Worm (Caenorhabditis elegans) whole organism, dauer: ENCODE measurements around the gene fbxa-44.

Experiments
- unc-62 ChIP-seq: sonication (generic microtip); optimal IDR thresholded peaks from 2 replicates; lab custom pipeline; 2017; ENCODE audit warnings: missing biosample characterization, missing genetic modification reagents, missing genetic modification characterization

Gene fbxa-44

ce11 chrV:16888788-16889325, at the start of gene fbxa-44, which contains the start of gene ifas-2:
Gene fbxa-44 (plus strand): TSS chrV:16889275.
Gene ifas-2 (minus strand): TSS chrV:16888888.
- no peak for TF ChIP-seq unc-62 (GFP tag; lab: Kevin White, UChicago)

- no peak for TF ChIP-seq unc-62 (GFP tag; lab: Kevin White, UChicago)
Observed at ce11 chrV:16840283-16840682, 48.8 kb upstream of the fbxa-44 start.

ce11 chrV:16840961-16841360, 48.1 kb upstream of the fbxa-44 start, which contains the start of gene clec-40:
Gene clec-40 (minus strand): TSS chrV:16841061.
- TF ChIP-seq unc-62 (GFP tag; lab: Kevin White, UChicago) = no peak

ce11 chrV:16842941-16843340, 46.1 kb upstream of the fbxa-44 start, which contains the start of gene clec-25:
Gene clec-25 (plus strand): TSS chrV:16843241.
- no peak for TF ChIP-seq unc-62 (GFP tag; lab: Kevin White, UChicago)

- no peak for TF ChIP-seq unc-62 (GFP tag; lab: Kevin White, UChicago)
Observed at ce11 chrV:16848498-16848897, 40.6 kb upstream of the fbxa-44 start, which contains the start of the genes clec-36 and clec-26. Gene clec-36 (minus strand): TSS chrV:16848598. Gene clec-26 (plus strand): TSS chrV:16848611.

- TF ChIP-seq unc-62 (GFP tag; lab: Kevin White, UChicago) = no peak
Observed at ce11 chrV:16852002-16852401, 37.1 kb upstream of the fbxa-44 start, which contains the start of gene clec-37. Gene clec-37 (minus strand): TSS chrV:16852102.

ce11 chrV:16853956-16854683, 35.0 kb upstream of the fbxa-44 start, which contains the start of the genes clec-35 and clec-27:
Gene clec-35 (minus strand): TSS chrV:16854056.
Gene clec-27 (plus strand): TSS chrV:16854633.
- TF ChIP-seq unc-62 (GFP tag; lab: Kevin White, UChicago) = no peak

- no peak for TF ChIP-seq unc-62 (GFP tag; lab: Kevin White, UChicago)
Observed at ce11 chrV:16857977-16858479, 31.0 kb upstream of the fbxa-44 start, which contains the start of the genes clec-31 and clec-22. Gene clec-31 (minus strand): TSS chrV:16858077. Gene clec-22 (plus strand): TSS chrV:16858429.

- TF ChIP-seq unc-62 (GFP tag; lab: Kevin White, UChicago) = no peak
Observed at ce11 chrV:16861719-16862118, 27.4 kb upstream of the fbxa-44 start, which contains the start of the genes clec-32 and clec-24. Gene clec-32 (minus strand): TSS chrV:16861819. Gene clec-24 (plus strand): TSS chrV:16862012.

- no peak for TF ChIP-seq unc-62 (GFP tag; lab: Kevin White, UChicago)
Observed at ce11 chrV:16865404-16865803, 23.7 kb upstream of the fbxa-44 start, which contains the start of gene clec-28. Gene clec-28 (plus strand): TSS chrV:16865704.

- TF ChIP-seq unc-62 (GFP tag; lab: Kevin White, UChicago) = no peak
Observed at ce11 chrV:16869740-16870139, 19.3 kb upstream of the fbxa-44 start, which contains the start of gene clec-33. Gene clec-33 (minus strand): TSS chrV:16869840.

ce11 chrV:16871387-16871786, 17.7 kb upstream of the fbxa-44 start, which contains the start of gene thn-4:
Gene thn-4 (minus strand): TSS chrV:16871487.
- no peak for TF ChIP-seq unc-62 (GFP tag; lab: Kevin White, UChicago)

- no peak for TF ChIP-seq unc-62 (GFP tag; lab: Kevin White, UChicago)
Observed at ce11 chrV:16873642-16874041, 15.4 kb upstream of the fbxa-44 start, which contains the start of gene srw-23. Gene srw-23 (plus strand): TSS chrV:16873942.

- no peak for TF ChIP-seq unc-62 (GFP tag; lab: Kevin White, UChicago)
Observed at ce11 chrV:16874966-16875365, 14.1 kb upstream of the fbxa-44 start, which contains the start of gene F49A5.10. Gene F49A5.10 (plus strand): TSS chrV:16875266.

- no peak for TF ChIP-seq unc-62 (GFP tag; lab: Kevin White, UChicago)
Observed at ce11 chrV:16879532-16879931, 9.5 kb upstream of the fbxa-44 start.
